Worm (Caenorhabditis elegans) whole organism, young adult: ENCODE measurements around the gene cec-1.

Experiments
- F37B4.10 ChIP-seq: fragments of 200-800 bp; sonication (Bioruptor generic); IDR thresholded peaks from 2 replicates; pipeline ENCODE4 v1.3.6; 2022; ENCODE audit warnings: missing genetic modification characterization, missing compliant biosample characterization
- F55B11.4 ChIP-seq: sonication (generic microtip); optimal IDR thresholded peaks from 2 replicates; lab custom pipeline; 2016; ENCODE audit warnings: missing compliant biosample characterization, missing genetic modification characterization, borderline replicate concordance; ENCODE audit not compliant: insufficient read depth
- T26A5.8 ChIP-seq: sonication (generic microtip); optimal IDR thresholded peaks from 2 replicates; lab custom pipeline; 2016; ENCODE audit warnings: missing genetic modification characterization, missing compliant biosample characterization
- Y53F4B.3 ChIP-seq: fragments of 200-800 bp; sonication (Bioruptor generic); IDR thresholded peaks from 2 replicates; pipeline ENCODE4 v1.3.6; 2022; ENCODE audit warnings: missing genetic modification reagents, missing genetic modification characterization, missing compliant biosample characterization
- Y53G8AR.9 ChIP-seq: fragments of 200-800 bp; sonication (Bioruptor generic); conservative IDR thresholded peaks from 2 replicates; pipeline ENCODE4 v1.3.6; 2022; ENCODE audit warnings: missing genetic modification reagents, missing genetic modification characterization, missing compliant biosample characterization
- Y56A3A.18 ChIP-seq: fragments of 200-800 bp; sonication (Bioruptor generic); IDR thresholded peaks from 2 replicates; pipeline ENCODE4 v1.3.6; 2022; ENCODE audit warnings: missing genetic modification reagents, missing genetic modification characterization, missing compliant biosample characterization
- ZK185.1 ChIP-seq: sonication (generic microtip); optimal IDR thresholded peaks from 2 replicates; lab custom pipeline; 2016; ENCODE audit warnings: mild to moderate bottlenecking, missing genetic modification characterization, missing compliant biosample characterization; ENCODE audit not compliant: poor library complexity, severe bottlenecking
- ama-1 ChIP-seq, 3 experiments: fragments of 150-350 bp in 1 of 3; sonication (generic microtip) in 2 of 3; optimal IDR thresholded peaks; 2 replicates each; lab custom pipeline; 2014 to 2018; ENCODE audit warnings: missing biosample characterization in 2 of 3, missing genetic modification characterization in 2 of 3, missing genetic modification reagents in 2 of 3
- aptf-2 ChIP-seq: fragments of 200-800 bp; sonication (Bioruptor generic); conservative IDR thresholded peaks from 2 replicates; pipeline ENCODE4 v1.3.6; 2022; ENCODE audit warnings: missing genetic modification reagents, missing genetic modification characterization, missing compliant biosample characterization
- aptf-3 ChIP-seq: fragments of 200-800 bp; sonication (Bioruptor generic); IDR thresholded peaks from 2 replicates; pipeline ENCODE4 v1.3.6; 2022; ENCODE audit warnings: missing genetic modification characterization, missing compliant biosample characterization
- attf-3 ChIP-seq: fragments of 200-800 bp; sonication (Bioruptor generic); conservative IDR thresholded peaks from 2 replicates; pipeline ENCODE4 v1.3.6; 2022; ENCODE audit warnings: missing genetic modification reagents, missing genetic modification characterization, missing compliant biosample characterization
- attf-6 ChIP-seq: fragments of 200-800 bp; sonication (Bioruptor generic); IDR thresholded peaks from 2 replicates; pipeline ENCODE4 v1.3.6; 2022; ENCODE audit warnings: missing genetic modification reagents, missing genetic modification characterization, missing compliant biosample characterization
- ccch-3 ChIP-seq: fragments of 200-800 bp; sonication (Bioruptor generic); optimal IDR thresholded peaks from 2 replicates; lab custom pipeline; 2018; ENCODE audit warnings: mild to moderate bottlenecking, missing genetic modification characterization, missing compliant biosample characterization
- ceh-27 ChIP-seq: fragments of 200-800 bp; sonication (Bioruptor generic); optimal IDR thresholded peaks from 2 replicates; lab custom pipeline; 2018; ENCODE audit warnings: mild to moderate bottlenecking, missing genetic modification characterization, moderate library complexity, missing compliant biosample characterization
- ceh-79 ChIP-seq: sonication (generic microtip); optimal IDR thresholded peaks from 2 replicates; lab custom pipeline; 2017; ENCODE audit warnings: mild to moderate bottlenecking, missing genetic modification characterization, missing compliant biosample characterization
- ceh-91 ChIP-seq: fragments of 200-800 bp; sonication (Bioruptor generic); IDR thresholded peaks from 2 replicates; pipeline ENCODE4 v1.3.6; 2022; ENCODE audit warnings: missing genetic modification reagents, missing genetic modification characterization, missing compliant biosample characterization
- dox-1 ChIP-seq: fragments of 200-800 bp; sonication (Bioruptor generic); IDR thresholded peaks from 2 replicates; pipeline ENCODE4 v1.3.6; 2022; ENCODE audit warnings: missing genetic modification reagents, missing genetic modification characterization, missing compliant biosample characterization
- efl-1 ChIP-seq: fragments of 150-350 bp; optimal IDR thresholded peaks from 2 replicates; lab custom pipeline; 2014; ENCODE audit warnings: missing biosample characterization, missing genetic modification reagents, missing genetic modification characterization
- egl-18 ChIP-seq: fragments of 200-800 bp; sonication (Bioruptor generic); IDR thresholded peaks from 2 replicates; pipeline ENCODE4 v1.3.6; 2022; ENCODE audit warnings: missing genetic modification reagents, missing genetic modification characterization, missing compliant biosample characterization
- egl-44 ChIP-seq: fragments of 200-800 bp; sonication (Bioruptor generic); IDR thresholded peaks from 2 replicates; pipeline ENCODE4 v1.3.6; 2022; ENCODE audit warnings: missing genetic modification reagents, missing genetic modification characterization, missing compliant biosample characterization
- egrh-3 ChIP-seq: fragments of 200-800 bp; sonication (Bioruptor generic); IDR thresholded peaks from 2 replicates; pipeline ENCODE4 v1.3.6; 2022; ENCODE audit warnings: missing genetic modification reagents, missing genetic modification characterization, missing compliant biosample characterization
- him-1 ChIP-seq: sonication (generic microtip); optimal IDR thresholded peaks from 2 replicates; lab custom pipeline; 2016; ENCODE audit warnings: missing genotype, missing genetic modification reagents, missing genetic modification characterization, missing compliant biosample characterization
- hrde-1 ChIP-seq: sonication (generic microtip); optimal IDR thresholded peaks from 2 replicates; lab custom pipeline; 2016; ENCODE audit warnings: missing genetic modification characterization, mild to moderate bottlenecking, missing compliant biosample characterization, moderate library complexity, missing genotype, missing genetic modification reagents, borderline replicate concordance
- hsf-1 ChIP-seq: fragments of 200-800 bp; sonication (Bioruptor generic); IDR thresholded peaks from 2 replicates; pipeline ENCODE4 v1.3.6; 2022; ENCODE audit warnings: missing genetic modification reagents, missing genetic modification characterization, missing compliant biosample characterization
- let-526 ChIP-seq: fragments of 200-800 bp; sonication (Bioruptor generic); IDR thresholded peaks from 2 replicates; pipeline ENCODE4 v1.3.6; 2022; ENCODE audit warnings: missing genetic modification reagents, missing genetic modification characterization, missing compliant biosample characterization
- lsl-1 ChIP-seq: fragments of 200-800 bp; sonication (Bioruptor generic); optimal IDR thresholded peaks from 2 replicates; lab custom pipeline; 2018; ENCODE audit warnings: mild to moderate bottlenecking, missing genetic modification characterization, moderate library complexity, missing compliant biosample characterization
- madf-10 ChIP-seq: sonication (generic microtip); optimal IDR thresholded peaks from 2 replicates; lab custom pipeline; 2016; ENCODE audit warnings: mild to moderate bottlenecking, missing genetic modification characterization, missing compliant biosample characterization
- madf-6 ChIP-seq: fragments of 200-800 bp; sonication (Bioruptor generic); IDR thresholded peaks from 2 replicates; pipeline ENCODE4 v1.3.6; 2022; ENCODE audit warnings: missing genetic modification reagents, missing genetic modification characterization, missing compliant biosample characterization
- mcd-1 ChIP-seq: fragments of 200-800 bp; sonication (Bioruptor generic); IDR thresholded peaks from 2 replicates; pipeline ENCODE4 v1.3.6; 2022; ENCODE audit warnings: missing genetic modification reagents, missing genetic modification characterization, missing compliant biosample characterization
- mel-28 ChIP-seq: sonication (generic microtip); optimal IDR thresholded peaks from 2 replicates; lab custom pipeline; 2016; ENCODE audit warnings: borderline replicate concordance, mild to moderate bottlenecking, missing genetic modification characterization, missing compliant biosample characterization
- nfya-1 ChIP-seq: sonication (generic microtip); optimal IDR thresholded peaks from 2 replicates; lab custom pipeline; 2017; ENCODE audit warnings: antibody characterized with exemption, missing compliant biosample characterization, missing genetic modification characterization, borderline replicate concordance; ENCODE audit not compliant: insufficient read depth
- nfya-2 ChIP-seq: fragments of 200-800 bp; sonication (Bioruptor generic); IDR thresholded peaks from 2 replicates; pipeline ENCODE4 v1.3.6; 2022; ENCODE audit warnings: missing genetic modification reagents, missing genetic modification characterization, missing compliant biosample characterization
- nhr-80 ChIP-seq: sonication (generic microtip); optimal IDR thresholded peaks from 2 replicates; lab custom pipeline; 2016; ENCODE audit warnings: missing genetic modification characterization, missing compliant biosample characterization
- sdz-38 ChIP-seq: sonication (generic microtip); optimal IDR thresholded peaks from 2 replicates; lab custom pipeline; 2016; ENCODE audit warnings: missing genotype, missing genetic modification characterization, missing compliant biosample characterization
- sea-2 ChIP-seq: fragments of 200-800 bp; sonication (Bioruptor generic); IDR thresholded peaks from 2 replicates; pipeline ENCODE4 v1.3.6; 2022; ENCODE audit warnings: missing genetic modification characterization, missing compliant biosample characterization
- snpc-1.3 ChIP-seq: sonication (generic microtip); optimal IDR thresholded peaks from 2 replicates; lab custom pipeline; 2017; ENCODE audit warnings: missing genetic modification characterization, mild to moderate bottlenecking, missing compliant biosample characterization, antibody characterized with exemption, moderate library complexity, missing genotype, missing genetic modification reagents; ENCODE audit not compliant: insufficient read depth
- tbx-9 ChIP-seq: sonication (generic microtip); optimal IDR thresholded peaks from 2 replicates; lab custom pipeline; 2016; ENCODE audit warnings: borderline replicate concordance, missing genetic modification characterization, inconsistent platforms, missing compliant biosample characterization
- unc-130 ChIP-seq: sonication (generic microtip); optimal IDR thresholded peaks from 2 replicates; lab custom pipeline; 2016; ENCODE audit warnings: missing genetic modification reagents, missing genetic modification characterization, missing compliant biosample characterization
- unc-62 ChIP-seq: fragments of 150-350 bp; optimal IDR thresholded peaks from 2 replicates; lab custom pipeline; 2014; ENCODE audit warnings: missing biosample characterization, missing genetic modification reagents, missing genetic modification characterization
- xnd-1 ChIP-seq: sonication (generic microtip); optimal IDR thresholded peaks from 2 replicates; lab custom pipeline; 2016; ENCODE audit warnings: missing genotype, missing genetic modification reagents, missing genetic modification characterization, missing compliant biosample characterization
- zim-3 ChIP-seq: sonication (generic microtip); optimal IDR thresholded peaks from 2 replicates; lab custom pipeline; 2017; ENCODE audit warnings: mild to moderate bottlenecking, missing genetic modification characterization, moderate library complexity, missing compliant biosample characterization
- ztf-25 ChIP-seq: fragments of 200-800 bp; sonication (Bioruptor generic); IDR thresholded peaks from 2 replicates; pipeline ENCODE4 v1.3.6; 2022; ENCODE audit warnings: missing genetic modification reagents, missing genetic modification characterization, missing compliant biosample characterization
- ztf-26 ChIP-seq: sonication (generic microtip); optimal IDR thresholded peaks from 2 replicates; lab custom pipeline; 2017; ENCODE audit warnings: missing genetic modification characterization, missing compliant biosample characterization
- ztf-6 ChIP-seq: fragments of 200-800 bp; sonication (Bioruptor generic); IDR thresholded peaks from 2 replicates; pipeline ENCODE4 v1.3.6; 2022; ENCODE audit warnings: missing genetic modification reagents, missing genetic modification characterization, missing compliant biosample characterization

Gene cec-1

DNA sequence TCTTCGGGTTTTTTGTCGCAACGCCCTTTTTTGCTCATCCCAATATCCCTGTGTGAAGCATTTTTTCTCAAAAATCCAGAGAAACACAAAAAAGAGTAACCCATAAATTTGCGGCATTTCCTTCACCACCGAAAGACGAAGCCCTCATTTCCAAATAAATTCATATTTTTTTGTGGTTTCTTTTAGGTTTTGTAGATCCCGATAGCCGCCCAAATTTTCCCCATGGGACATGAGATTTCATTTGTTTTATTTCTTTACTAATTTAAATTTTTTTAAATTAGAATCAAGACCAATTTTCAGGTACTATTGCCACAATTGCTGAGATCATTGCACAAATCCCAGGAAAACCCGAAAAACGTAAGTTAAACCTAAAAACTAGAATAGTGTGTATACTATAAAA, 40.6 kb downstream of the cec-1 start, which contains the start of gene mig-39:
mig-39 (plus strand) TSS at position 301 of the 400 bp plus-strand sequence.
- no peak for TF ChIP-seq aptf-2 (GFP tag; lab: Robert Waterston, UW)
- no peak for TF ChIP-seq nfya-2 (GFP tag; lab: Robert Waterston, UW)
- TF ChIP-seq sea-2 (GFP tag; lab: Robert Waterston, UW): no peak
- no peak for TF ChIP-seq nhr-80 (tag; lab: Kevin White, UChicago)
- no peak for TF ChIP-seq ccch-3 (GFP tag; lab: Kevin White, UChicago)
- TF ChIP-seq nfya-1: no peak
- TF ChIP-seq efl-1 (GFP tag; lab: Kevin White, UChicago): no peak
- TF ChIP-seq Y53G8AR.9 (GFP tag; lab: Robert Waterston, UW): no peak
- no peak for TF ChIP-seq zim-3 (tag; lab: Kevin White, UChicago)
- TF ChIP-seq attf-3: no peak
- no peak for TF ChIP-seq hsf-1 (GFP tag; lab: Robert Waterston, UW)
- no peak for TF ChIP-seq him-1
- TF ChIP-seq ceh-27 (GFP tag; lab: Kevin White, UChicago): no peak

DNA sequence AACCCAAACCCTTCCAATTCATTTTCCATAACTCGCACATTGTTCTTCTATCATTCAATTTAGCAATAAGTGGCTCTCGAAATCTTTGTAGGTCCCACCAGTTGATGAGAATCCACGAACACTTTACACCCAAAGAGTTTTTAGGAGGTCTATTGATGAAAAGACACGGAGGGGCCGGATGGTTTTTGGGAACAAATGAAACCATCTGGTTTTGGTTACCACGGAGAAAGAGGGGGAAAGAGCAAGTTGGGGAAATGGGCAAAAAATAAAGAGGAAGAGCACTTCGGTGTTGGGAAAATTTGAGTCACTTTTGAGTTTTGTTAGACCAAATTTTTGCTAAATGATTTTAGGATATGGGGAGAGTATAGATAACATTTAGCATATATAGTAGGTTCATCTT, 41.4 kb downstream of the cec-1 start:
- TF ChIP-seq F37B4.10 (GFP tag; lab: Robert Waterston, UW) (no peak), xnd-1 (tag; lab: Kevin White, UChicago) (no peak), efl-1 (GFP tag; lab: Kevin White, UChicago) (no peak), nfya-2 (GFP tag; lab: Robert Waterston, UW) (no peak), ceh-79 (tag; lab: Kevin White, UChicago) (no peak)

DNA sequence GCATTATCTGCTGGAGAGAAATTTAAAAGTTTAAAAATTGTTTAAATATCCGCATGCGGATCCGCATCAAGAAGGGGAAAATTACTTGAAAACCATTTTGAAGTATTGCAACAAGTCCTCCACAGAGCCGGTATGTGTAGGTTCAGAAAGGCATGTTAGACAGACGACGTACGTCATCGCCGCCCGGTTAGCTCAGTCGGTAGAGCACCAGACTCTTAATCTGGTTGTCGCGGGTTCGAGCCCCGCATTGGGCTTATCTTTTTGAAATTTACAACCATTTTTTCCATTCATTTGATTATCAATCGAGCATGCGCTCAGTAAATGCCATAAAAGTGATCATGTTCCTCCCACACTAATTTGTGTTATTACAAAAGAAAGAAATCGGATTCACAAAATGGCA, 47.2 kb downstream of the cec-1 start:
- no peak for TF ChIP-seq mel-28
- no peak for TF ChIP-seq hrde-1
- TF ChIP-seq F37B4.10 (GFP tag; lab: Robert Waterston, UW): no peak
- no peak for TF ChIP-seq egrh-3 (GFP tag; lab: Robert Waterston, UW)
- no peak for TF ChIP-seq ztf-6 (GFP tag; lab: Robert Waterston, UW)
- no peak for TF ChIP-seq nfya-2 (GFP tag; lab: Robert Waterston, UW)
- no peak for TF ChIP-seq madf-10
- TF ChIP-seq Y53F4B.3 (GFP tag; lab: Robert Waterston, UW): no peak
- TF ChIP-seq attf-6: no peak
- TF ChIP-seq sdz-38 (tag; lab: Kevin White, UChicago): no peak
- TF ChIP-seq ama-1 (optimal IDR thresholded peaks at IDR 0.05; lab: Kevin White, UChicago): no peak
- no peak for TF ChIP-seq ama-1 (GFP tag; optimal IDR thresholded peaks at IDR 0.05; lab: Kevin White, UChicago)
- no peak for TF ChIP-seq dox-1 (GFP tag; lab: Robert Waterston, UW)
- no peak for TF ChIP-seq F55B11.4 (tag; lab: Kevin White, UChicago)
- TF ChIP-seq madf-6 (GFP tag; lab: Robert Waterston, UW): peak; percentile 61; the same call in 1 of the 2 replicates
- no peak for TF ChIP-seq tbx-9
- TF ChIP-seq nfya-1: no peak
- TF ChIP-seq hsf-1 (GFP tag; lab: Robert Waterston, UW): peak; percentile 56; the same call in 1 of the 2 replicates
- TF ChIP-seq mcd-1 (GFP tag; lab: Robert Waterston, UW): no peak
- TF ChIP-seq unc-130 (GFP tag; lab: Kevin White, UChicago): no peak
- no peak for TF ChIP-seq aptf-3 (GFP tag; lab: Robert Waterston, UW)
- TF ChIP-seq snpc-1.3 (tag; lab: Kevin White, UChicago): no peak
- no peak for TF ChIP-seq ztf-26 (tag; lab: Kevin White, UChicago)
- no peak for TF ChIP-seq let-526 (GFP tag; lab: Robert Waterston, UW)
- no peak for TF ChIP-seq egl-18 (GFP tag; lab: Robert Waterston, UW)
- no peak for TF ChIP-seq egl-44
- TF ChIP-seq ceh-91: no peak
- TF ChIP-seq T26A5.8 (tag; lab: Kevin White, UChicago): no peak
- peak; percentile 38 for TF ChIP-seq lsl-1
- no peak for TF ChIP-seq ZK185.1 (tag; lab: Kevin White, UChicago)
- TF ChIP-seq attf-3: no peak
- no peak for TF ChIP-seq ceh-79 (tag; lab: Kevin White, UChicago)
- no peak for TF ChIP-seq nhr-80 (tag; lab: Kevin White, UChicago)
- 0 out of 2 replicates have a peak, but pooled peaks have one; percentile 51 for TF ChIP-seq ztf-25 (GFP tag; lab: Robert Waterston, UW)
- TF ChIP-seq Y56A3A.18 (GFP tag; lab: Robert Waterston, UW): no peak
- TF ChIP-seq unc-62 (GFP tag; lab: Kevin White, UChicago): no peak
